Worm (Caenorhabditis elegans) whole organism, L4 larva: ENCODE results near the gene Y57A10A.13.
A peak's percentile ranks its signal among the peaks of the same experiment; 100 is the strongest.

Experiments used
- F10B5.3 ChIP-seq: sonication (generic microtip); optimal IDR thresholded peaks from 2 replicates; lab custom pipeline; 2016; ENCODE audit warnings: mild to moderate bottlenecking, missing genetic modification characterization, missing compliant biosample characterization
- F44E2.7 ChIP-seq: fragments of 200-800 bp; sonication (Bioruptor generic); IDR thresholded peaks from 2 replicates; pipeline ENCODE4 v2.1.2; 2022; ENCODE audit warnings: missing genetic modification characterization, missing compliant biosample characterization
- F49E8.2 ChIP-seq: sonication (generic microtip); optimal IDR thresholded peaks from 2 replicates; lab custom pipeline; 2016; ENCODE audit warnings: missing compliant biosample characterization, mild to moderate bottlenecking, missing genetic modification characterization, borderline replicate concordance
- R02D3.7 ChIP-seq: fragments of 150-350 bp; sonication (generic microtip); optimal IDR thresholded peaks from 3 replicates; lab custom pipeline; 2014; ENCODE audit warnings: missing biosample characterization, missing genetic modification characterization
- T20F7.1 ChIP-seq: fragments of 200-800 bp; sonication (Bioruptor generic); optimal IDR thresholded peaks from 2 replicates; lab custom pipeline; 2018; ENCODE audit warnings: mild to moderate bottlenecking, missing genetic modification characterization, missing compliant biosample characterization
- T26A8.4 ChIP-seq: fragments of 200-800 bp; sonication (Bioruptor generic); IDR thresholded peaks from 2 replicates; pipeline ENCODE4 v1.3.6; 2022; ENCODE audit warnings: missing genetic modification characterization, missing compliant biosample characterization
- ZK337.2 ChIP-seq: fragments of 200-800 bp; sonication (Bioruptor generic); IDR thresholded peaks from 2 replicates; pipeline ENCODE4 v1.3.6; 2022; ENCODE audit warnings: missing genetic modification reagents, missing genetic modification characterization, missing compliant biosample characterization
- ZK546.5 ChIP-seq, 2 experiments: sonication (generic microtip); optimal IDR thresholded peaks; 2 replicates each; lab custom pipeline; 2017; ENCODE audit warnings: missing biosample characterization in 2 of 2, missing genetic modification characterization in 2 of 2
- aha-1 ChIP-seq: fragments of 150-350 bp; peaks from one replicate; lab custom pipeline; 2014; ENCODE audit warnings: missing biosample characterization, missing genetic modification characterization
- aly-2 ChIP-seq: sonication (generic microtip); optimal IDR thresholded peaks from 2 replicates; lab custom pipeline; 2018; ENCODE audit warnings: missing biosample characterization, missing genetic modification characterization
- ceh-28 ChIP-seq: fragments of 150-350 bp; optimal IDR thresholded peaks from 2 replicates; lab custom pipeline; 2014; ENCODE audit warnings: missing biosample characterization, missing genetic modification reagents, missing genetic modification characterization
- daf-16 ChIP-seq, 3 experiments: sonication (generic microtip); optimal IDR thresholded peaks; 2 replicates each; lab custom pipeline; 2016 to 2017; ENCODE audit warnings: missing genetic modification characterization in 3 of 3, missing genetic modification reagents in 3 of 3, mild to moderate bottlenecking in 2 of 3, missing compliant biosample characterization in 2 of 3, missing biosample characterization in 1 of 3, moderate library complexity in 1 of 3
- dve-1 ChIP-seq: sonication (generic microtip); optimal IDR thresholded peaks from 2 replicates; lab custom pipeline; 2017; ENCODE audit warnings: antibody characterized with exemption, mild to moderate bottlenecking, missing genetic modification characterization, missing compliant biosample characterization; ENCODE audit not compliant: insufficient read depth
- hlh-30 ChIP-seq: sonication (generic microtip); optimal IDR thresholded peaks from 2 replicates; lab custom pipeline; 2017; ENCODE audit warnings: antibody characterized with exemption, mild to moderate bottlenecking, missing genetic modification characterization, missing compliant biosample characterization; ENCODE audit not compliant: insufficient read depth
- lin-13 ChIP-seq: fragments of 150-350 bp; optimal IDR thresholded peaks from 2 replicates; lab custom pipeline; 2014; ENCODE audit warnings: missing biosample characterization, missing genetic modification reagents, missing genetic modification characterization
- lin-29 ChIP-seq: fragments of 200-800 bp; sonication (Bioruptor generic); IDR thresholded peaks from 2 replicates; pipeline ENCODE4 v1.3.6; 2022; ENCODE audit warnings: missing genetic modification reagents, missing genetic modification characterization, missing compliant biosample characterization
- lir-3 ChIP-seq: sonication (generic microtip); optimal IDR thresholded peaks from 2 replicates; lab custom pipeline; 2016; ENCODE audit warnings: mild to moderate bottlenecking, missing genetic modification characterization, missing compliant biosample characterization
- mes-2 ChIP-seq: sonication (generic microtip); optimal IDR thresholded peaks from 2 replicates; lab custom pipeline; 2016; ENCODE audit warnings: missing genotype, mild to moderate bottlenecking, missing genetic modification characterization, missing compliant biosample characterization; ENCODE audit not compliant: poor library complexity, severe bottlenecking
- nhr-11 ChIP-seq: fragments of 150-350 bp; optimal IDR thresholded peaks from 2 replicates; lab custom pipeline; 2014; ENCODE audit warnings: missing biosample characterization, missing genetic modification characterization
- nhr-41 ChIP-seq: fragments of 200-800 bp; sonication (Bioruptor generic); IDR thresholded peaks from 2 replicates; pipeline ENCODE4 v1.3.6; 2022; ENCODE audit warnings: missing genetic modification reagents, missing genetic modification characterization, missing compliant biosample characterization
- nhr-48 ChIP-seq: sonication (generic microtip); optimal IDR thresholded peaks from 2 replicates; lab custom pipeline; 2016; ENCODE audit warnings: mild to moderate bottlenecking, missing genetic modification characterization, missing compliant biosample characterization
- nhr-6 ChIP-seq: fragments of 150-350 bp; optimal IDR thresholded peaks from 2 replicates; lab custom pipeline; 2014; ENCODE audit warnings: missing biosample characterization, missing genetic modification characterization
- nhr-76 ChIP-seq: fragments of 150-350 bp; optimal IDR thresholded peaks from 2 replicates; lab custom pipeline; 2014; ENCODE audit warnings: missing biosample characterization, missing genetic modification characterization
- php-3 ChIP-seq: fragments of 200-800 bp; sonication (Bioruptor generic); IDR thresholded peaks from 2 replicates; pipeline ENCODE4 v1.3.6; 2022; ENCODE audit warnings: missing genetic modification reagents, missing genetic modification characterization, missing compliant biosample characterization
- sdz-12 ChIP-seq: fragments of 200-800 bp; sonication (Bioruptor generic); optimal IDR thresholded peaks from 2 replicates; lab custom pipeline; 2018; ENCODE audit warnings: mild to moderate bottlenecking, missing genetic modification characterization, missing compliant biosample characterization
- snpc-1.2 ChIP-seq: fragments of 200-800 bp; sonication (Bioruptor generic); IDR thresholded peaks from 2 replicates; pipeline ENCODE4 v1.3.6; 2022; ENCODE audit warnings: missing genetic modification reagents, missing genetic modification characterization, missing compliant biosample characterization
- spr-3 ChIP-seq: fragments of 200-800 bp; sonication (Bioruptor generic); optimal IDR thresholded peaks from 2 replicates; lab custom pipeline; 2018; ENCODE audit warnings: mild to moderate bottlenecking, missing genetic modification characterization, missing compliant biosample characterization
- tra-1 ChIP-seq: fragments of 200-800 bp; sonication (Bioruptor generic); IDR thresholded peaks from 2 replicates; pipeline ENCODE4 v1.3.6; 2022; ENCODE audit warnings: missing genetic modification reagents, missing genetic modification characterization, missing compliant biosample characterization
- ztf-7 ChIP-seq: fragments of 150-350 bp; optimal IDR thresholded peaks from 2 replicates; lab custom pipeline; 2014; ENCODE audit warnings: missing biosample characterization, missing genetic modification characterization

The Y57A10A.13 gene

DNA sequence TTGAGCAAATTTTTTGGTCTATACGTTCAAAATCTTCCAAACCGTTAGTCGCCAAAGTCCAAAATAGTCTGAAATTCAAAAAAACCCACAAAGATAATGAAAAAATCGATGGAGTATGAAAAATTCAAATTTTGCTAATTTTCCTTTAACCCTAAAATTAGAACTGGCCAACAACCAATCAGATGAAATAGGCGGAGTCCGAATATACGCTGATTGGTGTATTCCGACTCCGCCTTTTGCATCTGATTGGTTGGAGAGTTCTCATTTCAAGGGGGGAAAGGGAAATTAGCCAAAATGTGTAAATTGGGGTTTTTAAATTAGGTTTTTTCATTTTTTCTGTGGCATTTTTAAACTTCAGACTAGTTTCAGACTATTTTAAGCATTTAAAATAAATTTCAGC is 19.9 kb upstream of the Y57A10A.13 start (continued):
- TF ChIP-seq daf-16 (GFP tag; optimal IDR thresholded peaks at IDR 0.05; lab: Kevin White, UChicago): no peak
- no peak for TF ChIP-seq daf-16 (tag; optimal IDR thresholded peaks at IDR 0.05; lab: Kevin White, UChicago)
- no peak for TF ChIP-seq ZK337.2 (GFP tag; lab: Robert Waterston, UW)
- no peak for TF ChIP-seq nhr-6

- TF ChIP-seq F44E2.7 (no peak), mes-2 (no peak), tra-1 (GFP tag; lab: Robert Waterston, UW) (no peak), nhr-48 (tag; lab: Kevin White, UChicago) (no peak), snpc-1.2 (GFP tag; lab: Robert Waterston, UW) (no peak), aly-2 (tag; lab: Kevin White, UChicago) (no peak), spr-3 (no peak), nhr-76 (tag; lab: Kevin White, UChicago) (no peak), lir-3 (no peak), F49E8.2 (tag; lab: Kevin White, UChicago) (no peak), nhr-11 (tag; lab: Kevin White, UChicago) (no peak)
These were observed 18.2 kb upstream of the Y57A10A.13 start, which contains the start of gene aqp-12 for ce11 chrII:12202921-12203320. Gene aqp-12, plus strand, starts transcription at chrII:12203221.

- no peak for TF ChIP-seq hlh-30 (tag; lab: Kevin White, UChicago)
- no peak for TF ChIP-seq lin-29
- TF ChIP-seq sdz-12: no peak
- TF ChIP-seq aha-1: peak; percentile 43
These were observed 17.6 kb upstream of the Y57A10A.13 start, which contains the start of gene trpp-5 for ce11 chrII:12202281-12202680. Gene trpp-5, minus strand, starts transcription at chrII:12202381.

- TF ChIP-seq ceh-28 (tag; lab: Kevin White, UChicago) (peak; percentile 76), F10B5.3 (tag; lab: Kevin White, UChicago) (no peak), lin-13 (GFP tag; lab: Kevin White, UChicago) (no peak), nhr-41 (GFP tag; lab: Robert Waterston, UW) (no peak)
These were observed 15.4 kb upstream of the Y57A10A.13 start, which contains the start of gene polg-1 for ce11 chrII:12199912-12200637. Gene polg-1, minus strand, starts transcription at chrII:12199962.

DNA sequence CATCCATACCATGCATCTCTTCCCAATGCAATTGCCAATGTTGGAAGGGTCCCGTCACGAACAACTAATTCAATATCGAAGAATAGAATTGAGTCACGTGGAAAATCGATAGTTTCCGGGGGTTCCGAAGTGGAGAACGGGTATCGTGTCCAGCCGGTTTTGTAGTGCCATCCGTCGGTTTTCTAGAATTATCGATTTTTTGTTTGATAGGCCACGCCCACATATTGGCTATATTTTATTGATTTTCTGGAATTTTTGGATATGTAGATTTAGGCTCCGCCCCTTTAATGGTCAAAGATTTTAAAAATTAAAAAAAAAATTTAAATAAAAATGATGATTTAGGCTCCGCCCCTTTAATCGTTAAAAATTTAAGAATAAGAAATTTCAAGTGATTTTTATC is 14.5 kb upstream of the Y57A10A.13 start:
- TF ChIP-seq dve-1 (tag; lab: Kevin White, UChicago) (no peak), T20F7.1 (GFP tag; lab: Kevin White, UChicago) (no peak), ceh-28 (tag; lab: Kevin White, UChicago) (peak; percentile 77), ztf-7 (tag; lab: Kevin White, UChicago) (no peak), ZK546.5 (tag; optimal IDR thresholded peaks at IDR 0.05; lab: Kevin White, UChicago) (no peak), aha-1 (no peak), lin-13 (GFP tag; lab: Kevin White, UChicago) (no peak), T26A8.4 (GFP tag; lab: Robert Waterston, UW) (no peak)

DNA sequence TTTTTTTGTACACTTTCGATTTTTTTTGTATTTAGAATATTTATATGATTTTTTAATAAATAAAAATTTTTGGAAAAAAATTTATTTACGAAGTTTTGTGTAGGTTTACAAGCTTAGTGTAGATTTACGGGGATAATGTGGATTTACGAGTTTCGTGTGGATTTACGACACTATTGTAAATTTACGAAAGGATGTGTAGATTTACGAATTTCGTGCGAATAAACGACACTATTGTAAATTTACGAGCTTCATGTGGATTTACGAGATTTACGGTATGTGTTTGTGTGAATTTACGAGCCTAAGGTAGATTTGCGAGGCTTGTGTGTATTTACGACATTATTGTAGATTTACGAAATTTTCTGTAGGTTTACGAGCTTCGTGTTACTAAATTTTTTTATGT is 4.5 kb upstream of the Y57A10A.13 start:
- TF ChIP-seq php-3 (GFP tag; lab: Robert Waterston, UW) (no peak), R02D3.7 (peak; percentile 23)
- TF ChIP-seq, all 104 proteins: peak for 1
